Fruit fly (Drosophila melanogaster): ENCODE data around the gene CG14445.

Gene CG14445

DNA sequence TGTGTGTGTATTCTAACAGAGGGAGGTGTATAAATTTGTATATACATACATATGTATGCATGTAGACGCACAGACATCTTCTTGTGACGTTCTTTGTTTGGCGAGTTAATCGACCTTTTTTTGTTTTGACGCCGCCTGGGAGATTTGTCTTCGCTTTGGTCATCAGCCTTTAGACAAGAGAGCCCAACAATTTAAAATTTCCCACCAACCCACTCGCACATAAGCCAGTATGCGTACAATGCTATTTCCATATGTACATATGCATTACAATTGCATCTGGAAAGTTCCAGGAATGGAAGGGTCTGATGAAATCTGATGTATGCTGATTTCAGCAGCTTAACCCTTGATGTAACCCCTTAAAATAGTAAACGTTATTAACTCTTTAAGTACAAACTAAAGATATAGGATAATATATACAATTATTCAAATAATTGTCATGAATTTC lies 42.5 kb downstream of the CG14445 start, which contains the start of gene Ubi-p5E:
Gene Ubi-p5E, minus strand, starts transcription at position 19 of the 445 bp plus-strand sequence.
- TF ChIP-seq Hand (GFP tag; optimal IDR thresholded peaks at IDR 0.05) (no peak), CG10462 (GFP tag; optimal IDR thresholded peaks at IDR 0.05) (no peak), CG4360 (GFP tag; IDR thresholded peaks at IDR 0.05) (no peak), Sox100B (GFP tag; optimal IDR thresholded peaks at IDR 0.05) (no peak), Lpt (GFP tag; optimal IDR thresholded peaks at IDR 0.05) (no peak), CG33557 (GFP tag; optimal IDR thresholded peaks at IDR 0.05) (no peak), MTF-1 (GFP tag; optimal IDR thresholded peaks at IDR 0.05; ENCODE audit: borderline replicate concordance) (no peak), CG15514 (GFP tag; optimal IDR thresholded peaks at IDR 0.05) (no peak), Med (GFP tag) (peak; percentile 18), CG2712 (tag; optimal IDR thresholded peaks at IDR 0.05) (no peak), lab (GFP tag; optimal IDR thresholded peaks at IDR 0.05) (no peak), CG3407 (GFP tag; optimal IDR thresholded peaks at IDR 0.05) (no peak), fd102C (GFP tag; optimal IDR thresholded peaks at IDR 0.05) (no peak), CG16863 (GFP tag; optimal IDR thresholded peaks at IDR 0.05) (no peak), CG10267 (tag; optimal IDR thresholded peaks at IDR 0.05) (no peak), Bteb2 (GFP tag; optimal IDR thresholded peaks at IDR 0.05) (no peak), CG15479 (GFP tag; optimal IDR thresholded peaks at IDR 0.05) (no peak), ftz-f1 (GFP tag; optimal IDR thresholded peaks at IDR 0.05) (no peak), Xrp1 (GFP tag; IDR thresholded peaks at IDR 0.05) (no peak), CG43689 (GFP tag; IDR thresholded peaks at IDR 0.05) (no peak), CG6683 (GFP tag; optimal IDR thresholded peaks at IDR 0.05) (no peak), knrl (GFP tag; IDR thresholded peaks at IDR 0.05; ENCODE audit: partially characterized antibody) (no peak), zen (tag; optimal IDR thresholded peaks at IDR 0.05) (peak; percentile 3), CG13624 (GFP tag; optimal IDR thresholded peaks at IDR 0.05) (peak; percentile 16), CG31441 (GFP tag; IDR thresholded peaks at IDR 0.05) (0 out of 2 replicates have a peak, but pooled peaks have one; percentile 0), fd64A (GFP tag; optimal IDR thresholded peaks at IDR 0.05) (no peak), CG30020 (tag; optimal IDR thresholded peaks at IDR 0.05) (peak; percentile 87), CG12942 (GFP tag; optimal IDR thresholded peaks at IDR 0.05) (no peak), CG6654 (GFP tag; optimal IDR thresholded peaks at IDR 0.05) (no peak), CG11398 (GFP tag; optimal IDR thresholded peaks at IDR 0.05) (no peak), Oaz (GFP tag; IDR thresholded peaks at IDR 0.05) (no peak), stwl (tag; optimal IDR thresholded peaks at IDR 0.05) (no peak), mirr (GFP tag; optimal IDR thresholded peaks at IDR 0.05) (no peak), CG4617 (GFP tag; optimal IDR thresholded peaks at IDR 0.05; ENCODE audit: borderline replicate concordance) (no peak), CG9876 (GFP tag; optimal IDR thresholded peaks at IDR 0.05) (no peak), peb (GFP tag; IDR thresholded peaks at IDR 0.05) (no peak), pros (GFP tag; optimal IDR thresholded peaks at IDR 0.05) (peak; percentile 33), NK7.1 (GFP tag; optimal IDR thresholded peaks at IDR 0.05) (no peak), ham (GFP tag; IDR thresholded peaks at IDR 0.05) (no peak), CG6272 (GFP tag; IDR thresholded peaks at IDR 0.05) (no peak), CG4282 (GFP tag; optimal IDR thresholded peaks at IDR 0.05) (no peak), lbe (GFP tag; optimal IDR thresholded peaks at IDR 0.05) (peak; percentile 51), CG11504 (tag; optimal IDR thresholded peaks at IDR 0.05) (no peak), Sry-δ (GFP tag; optimal IDR thresholded peaks at IDR 0.05) (no peak), CG13296 (GFP tag; optimal IDR thresholded peaks at IDR 0.05) (no peak), CG7987 (GFP tag; optimal IDR thresholded peaks at IDR 0.05) (no peak), CG4424 (GFP tag; optimal IDR thresholded peaks at IDR 0.05) (no peak), usp (GFP tag; optimal IDR thresholded peaks at IDR 0.05) (no peak), B-H2 (GFP tag; optimal IDR thresholded peaks at IDR 0.05) (no peak), tgo (GFP tag; IDR thresholded peaks at IDR 0.05) (no peak), gsb (GFP tag; IDR thresholded peaks at IDR 0.05) (no peak)

Measured in whole organism, embryonic.